Worm (Caenorhabditis elegans) whole organism, L2 larva: ENCODE results near the gene Y104H12D.2.

Experiments used
- ZK546.5 ChIP-seq: sonication (generic microtip); optimal IDR thresholded peaks from 2 replicates; lab custom pipeline; 2017; ENCODE audit warnings: missing biosample characterization, missing genetic modification characterization
- ama-1 ChIP-seq: fragments of 150-350 bp; optimal IDR thresholded peaks from 2 replicates; lab custom pipeline; 2018; ENCODE audit warnings: inconsistent platforms
- ceh-82 ChIP-seq: fragments of 150-350 bp; optimal IDR thresholded peaks from 2 replicates; lab custom pipeline; 2014; ENCODE audit warnings: missing biosample characterization, missing genetic modification characterization
- egl-27 ChIP-seq: sonication (generic microtip); optimal IDR thresholded peaks from 3 replicates; lab custom pipeline; 2017; ENCODE audit warnings: missing biosample characterization, missing genetic modification reagents, missing genetic modification characterization
- elt-1 ChIP-seq: fragments of 150-350 bp; optimal IDR thresholded peaks from 2 replicates; lab custom pipeline; 2014; ENCODE audit warnings: missing biosample characterization, missing genetic modification characterization
- fos-1 ChIP-seq: fragments of 150-350 bp; optimal IDR thresholded peaks from 2 replicates; lab custom pipeline; 2014; ENCODE audit warnings: missing biosample characterization, missing genetic modification characterization
- lin-39 ChIP-seq: fragments of 150-350 bp; optimal IDR thresholded peaks from 2 replicates; lab custom pipeline; 2014; ENCODE audit warnings: missing biosample characterization, missing genetic modification reagents, missing genetic modification characterization
- mbf-1 ChIP-seq: sonication (generic microtip); optimal IDR thresholded peaks from 2 replicates; lab custom pipeline; 2017; ENCODE audit warnings: missing biosample characterization, missing genetic modification characterization
- peb-1 ChIP-seq: fragments of 150-350 bp; optimal IDR thresholded peaks from 2 replicates; lab custom pipeline; 2014; ENCODE audit warnings: missing biosample characterization, missing genetic modification characterization
- skn-1 ChIP-seq: sonication (generic microtip); optimal IDR thresholded peaks from 2 replicates; lab custom pipeline; 2017; ENCODE audit warnings: missing biosample characterization, missing genetic modification characterization
- snpc-4 ChIP-seq: fragments of 150-350 bp; optimal IDR thresholded peaks from 2 replicates; lab custom pipeline; 2014; ENCODE audit warnings: missing biosample characterization, missing genetic modification characterization
- unc-39 ChIP-seq: fragments of 150-350 bp; optimal IDR thresholded peaks from 2 replicates; lab custom pipeline; 2014; ENCODE audit warnings: missing biosample characterization, missing genetic modification characterization
- ztf-11 ChIP-seq: sonication (generic microtip); optimal IDR thresholded peaks from 2 replicates; lab custom pipeline; 2017; ENCODE audit warnings: missing biosample characterization, missing genetic modification characterization

DNA sequence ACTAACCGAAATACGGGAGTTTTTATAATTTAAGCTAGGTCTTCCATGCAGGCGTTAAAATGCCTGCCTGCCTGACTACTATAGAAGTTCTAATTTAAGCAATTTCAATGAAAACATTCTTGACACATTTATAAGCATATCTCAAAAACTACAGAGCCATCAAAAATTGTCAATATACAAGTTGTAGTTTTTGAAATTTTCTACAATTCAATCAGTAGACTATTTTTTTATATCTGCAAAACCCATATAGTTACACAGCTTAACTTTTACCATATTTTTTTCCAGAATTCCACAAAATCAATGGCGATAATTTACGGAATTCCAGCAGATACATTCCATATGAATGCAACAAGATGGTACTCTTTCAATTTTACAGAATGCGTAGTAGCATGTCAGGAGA lies 14.7 kb upstream of the Y104H12D.2 start, which contains the start of gene C50A2.7:
- TF ChIP-seq snpc-4 (tag; lab: Kevin White, UChicago) (no peak), ceh-82 (no peak), mbf-1 (tag; lab: Kevin White, UChicago) (no peak), unc-39 (no peak), fos-1 (tag; lab: Kevin White, UChicago) (no peak), ztf-11 (no peak), egl-27 (tag; lab: Kevin White, UChicago) (no peak), elt-1 (tag; lab: Kevin White, UChicago) (no peak), lin-39 (tag; lab: Kevin White, UChicago) (no peak), ama-1 (lab: Kevin White, UChicago) (no peak), peb-1 (no peak), skn-1 (no peak), ZK546.5 (tag; lab: Kevin White, UChicago) (no peak)
